7 worm cellular contexts compared by ENCODE assay signal in genomic region chrIV:4014341-4014826, ce11.
A peak's percentile ranks its signal among the peaks of the same experiment; 100 is the strongest.
TF ChIP-seq lines count a peak whose summit lies in the region.

No protein-coding gene starts in this region.

TF ChIP-seq in whole organism, L1 larva, 84 proteins besides CTCF, POLR2A, EP300 and RAD21:
- peak; percentile 1 for TF ChIP-seq rnt-1 (tag; optimal IDR thresholded peaks at IDR 0.05; lab: Kevin White, UChicago)
- TF ChIP-seq lin-13 (GFP tag; optimal IDR thresholded peaks at IDR 0.05; lab: Kevin White, UChicago) = peak; percentile 32
- TF ChIP-seq fkh-10 (GFP tag; optimal IDR thresholded peaks at IDR 0.05; lab: Kevin White, UChicago) = no peak
- peak; percentile 78 for TF ChIP-seq nhr-85 (tag; lab: Kevin White, UChicago)
- TF ChIP-seq zip-4 (GFP tag; optimal IDR thresholded peaks at IDR 0.05; lab: Kevin White, UChicago) = no peak
- TF ChIP-seq nhr-19 (GFP tag; conservative IDR thresholded peaks at IDR 0.05; lab: Robert Waterston, UW) = peak; percentile 29
- peak; percentile 73 for TF ChIP-seq aly-2 (tag; optimal IDR thresholded peaks at IDR 0.05; lab: Kevin White, UChicago)
- TF ChIP-seq snu-23 (GFP tag; optimal IDR thresholded peaks at IDR 0.05; lab: Kevin White, UChicago) = no peak
- peak; percentile 22 for TF ChIP-seq nhr-71 (tag; optimal IDR thresholded peaks at IDR 0.05; lab: Kevin White, UChicago)

TF ChIP-seq in whole organism, L2 larva, 48 proteins besides CTCF, POLR2A, EP300 and RAD21:
- TF ChIP-seq crh-2 (tag; optimal IDR thresholded peaks at IDR 0.05; lab: Kevin White, UChicago) (no peak), nhr-25 (tag; optimal IDR thresholded peaks at IDR 0.05; lab: Kevin White, UChicago) (peak; percentile 14), unc-55 (GFP tag; optimal IDR thresholded peaks at IDR 0.05; lab: Kevin White, UChicago) (peak; percentile 5)

TF ChIP-seq in whole organism, L3 larva, 47 proteins besides CTCF, POLR2A, EP300 and RAD21:
- TF ChIP-seq R02D3.7 (tag; optimal IDR thresholded peaks at IDR 0.05; lab: Kevin White, UChicago) (peak; percentile 7), daf-12 (tag; optimal IDR thresholded peaks at IDR 0.05; lab: Kevin White, UChicago) (no peak), mml-1 (tag; optimal IDR thresholded peaks at IDR 0.05; lab: Kevin White, UChicago) (no peak), nhr-77 (tag; optimal IDR thresholded peaks at IDR 0.05; lab: Kevin White, UChicago) (peak; percentile 46), elt-2 (tag; optimal IDR thresholded peaks at IDR 0.05; lab: Kevin White, UChicago) (peak; percentile 2)

TF ChIP-seq in whole organism, L4 larva, 104 proteins besides CTCF, POLR2A, EP300 and RAD21 (continues in another document):
- TF ChIP-seq nhr-42 (GFP tag; IDR thresholded peaks at IDR 0.05; lab: Robert Waterston, UW) = 0 out of 2 replicates have a peak, but pooled peaks have one; percentile 17
- peak; percentile 57; the same call in 1 of the 2 replicates for TF ChIP-seq Y48G9A.11 (GFP tag; IDR thresholded peaks at IDR 0.05; lab: Robert Waterston, UW)
- 0 out of 2 replicates have a peak, but pooled peaks have one; percentile 46 for TF ChIP-seq dmd-8 (GFP tag; IDR thresholded peaks at IDR 0.05; lab: Robert Waterston, UW)
- peak; percentile 70 for TF ChIP-seq set-16 (GFP tag; IDR thresholded peaks at IDR 0.05; lab: Robert Waterston, UW)
- peak; percentile 2 for TF ChIP-seq hlh-11 (tag; optimal IDR thresholded peaks at IDR 0.05; lab: Kevin White, UChicago)
- TF ChIP-seq ztf-11 (tag; optimal IDR thresholded peaks at IDR 0.05; lab: Kevin White, UChicago) = no peak
- TF ChIP-seq lim-7 (GFP tag; IDR thresholded peaks at IDR 0.05; lab: Robert Waterston, UW) = peak; percentile 51; the same call in 1 of the 2 replicates
- peak; percentile 59 for TF ChIP-seq lin-38 (GFP tag; IDR thresholded peaks at IDR 0.05; lab: Robert Waterston, UW)
- 0 out of 2 replicates have a peak, but pooled peaks have one; percentile 8 for TF ChIP-seq F26F4.8 (GFP tag; conservative IDR thresholded peaks at IDR 0.05; lab: Robert Waterston, UW)
- 0 out of 2 replicates have a peak, but pooled peaks have one; percentile 39 for TF ChIP-seq F44E2.7 (GFP tag; IDR thresholded peaks at IDR 0.05; lab: Robert Waterston, UW)
- TF ChIP-seq unc-62 (GFP tag; optimal IDR thresholded peaks at IDR 0.05 in 1 of 2; lab: Kevin White, UChicago) = peak in 1 of 2 experiments; percentile 56
- no peak for TF ChIP-seq unc-62 (tag; optimal IDR thresholded peaks at IDR 0.05; lab: Kevin White, UChicago)
- TF ChIP-seq aha-1 (tag; lab: Kevin White, UChicago) = peak; percentile 70
- TF ChIP-seq zfp-3 (GFP tag; conservative IDR thresholded peaks at IDR 0.05; lab: Robert Waterston, UW) = no peak
- peak; percentile 39; the same call in 1 of the 2 replicates for TF ChIP-seq vab-7 (GFP tag; IDR thresholded peaks at IDR 0.05; lab: Robert Waterston, UW)
- TF ChIP-seq sdz-12 (GFP tag; optimal IDR thresholded peaks at IDR 0.05; lab: Kevin White, UChicago) = no peak
- peak; percentile 46 for TF ChIP-seq nhr-77 (tag; optimal IDR thresholded peaks at IDR 0.05; lab: Kevin White, UChicago)

TF ChIP-seq in whole organism, early embryonic, 17 proteins besides CTCF, POLR2A, EP300 and RAD21:
- TF ChIP-seq ama-1 (optimal IDR thresholded peaks at IDR 0.05; lab: Kevin White, UChicago) (no peak), flt-1 (GFP tag; IDR thresholded peaks at IDR 0.05; lab: Robert Waterston, UW) (no peak), hnd-1 (tag; optimal IDR thresholded peaks at IDR 0.05; lab: Kevin White, UChicago) (no peak), scrt-1 (GFP tag; IDR thresholded peaks at IDR 0.05; lab: Robert Waterston, UW) (0 out of 2 replicates have a peak, but pooled peaks have one; percentile 39), ceh-13 (GFP tag; optimal IDR thresholded peaks at IDR 0.05; lab: Kevin White, UChicago) (no peak), aly-1 (tag; optimal IDR thresholded peaks at IDR 0.05; lab: Kevin White, UChicago) (no peak), tra-4 (tag; optimal IDR thresholded peaks at IDR 0.05; lab: Kevin White, UChicago) (no peak), hmbx-1 (tag; optimal IDR thresholded peaks at IDR 0.05; lab: Kevin White, UChicago) (no peak), ceh-36 (tag; optimal IDR thresholded peaks at IDR 0.05; lab: Kevin White, UChicago) (no peak)

TF ChIP-seq in whole organism, midembryonic, 9 proteins besides CTCF, POLR2A, EP300 and RAD21:
- TF ChIP-seq ztf-23 (GFP tag; IDR thresholded peaks at IDR 0.05; lab: Robert Waterston, UW) (0 out of 2 replicates have a peak, but pooled peaks have one; percentile 48), med-1 (GFP tag; optimal IDR thresholded peaks at IDR 0.05; lab: Kevin White, UChicago; ENCODE audit: insufficient read depth) (no peak), ztf-29 (GFP tag; IDR thresholded peaks at IDR 0.05; lab: Robert Waterston, UW) (no peak), ref-1 (GFP tag; conservative IDR thresholded peaks at IDR 0.05; lab: Robert Waterston, UW) (no peak), tab-1 (GFP tag; IDR thresholded peaks at IDR 0.05; lab: Robert Waterston, UW) (0 out of 2 replicates have a peak, but pooled peaks have one; percentile 54), cog-1 (tag; optimal IDR thresholded peaks at IDR 0.05; lab: Kevin White, UChicago) (no peak), T22C8.4 (GFP tag; IDR thresholded peaks at IDR 0.05; lab: Robert Waterston, UW) (0 out of 2 replicates have a peak, but pooled peaks have one; percentile 41), flt-1 (GFP tag; IDR thresholded peaks at IDR 0.05; lab: Robert Waterston, UW) (0 out of 2 replicates have a peak, but pooled peaks have one; percentile 26), klf-2 (GFP tag; conservative IDR thresholded peaks at IDR 0.05; lab: Robert Waterston, UW) (no peak)

TF ChIP-seq in whole organism, young adult, 124 proteins besides CTCF, POLR2A, EP300 and RAD21 (continues in another document):
- TF ChIP-seq ama-1 (optimal IDR thresholded peaks at IDR 0.05; lab: Kevin White, UChicago) (no peak), ama-1 (GFP tag; optimal IDR thresholded peaks at IDR 0.05; lab: Kevin White, UChicago) (peak in 1 of 2 experiments; percentile 63), nfya-2 (GFP tag; IDR thresholded peaks at IDR 0.05; lab: Robert Waterston, UW) (no peak), Y56A3A.18 (GFP tag; IDR thresholded peaks at IDR 0.05; lab: Robert Waterston, UW) (0 out of 2 replicates have a peak, but pooled peaks have one; percentile 73), nfyb-1 (GFP tag; IDR thresholded peaks at IDR 0.05; lab: Robert Waterston, UW) (0 out of 2 replicates have a peak, but pooled peaks have one; percentile 46), T07F8.4 (tag; optimal IDR thresholded peaks at IDR 0.05; lab: Kevin White, UChicago) (no peak), pha-4 (tag; optimal IDR thresholded peaks at IDR 0.05; lab: Kevin White, UChicago) (no peak), rec-8 (tag; optimal IDR thresholded peaks at IDR 0.05; lab: Kevin White, UChicago) (no peak), sptf-2 (GFP tag; optimal IDR thresholded peaks at IDR 0.05; lab: Kevin White, UChicago) (no peak), aptf-3 (GFP tag; IDR thresholded peaks at IDR 0.05; lab: Robert Waterston, UW) (no peak), hrde-1 (tag; optimal IDR thresholded peaks at IDR 0.05; lab: Kevin White, UChicago; ENCODE audit: borderline replicate concordance) (no peak), egrh-3 (GFP tag; IDR thresholded peaks at IDR 0.05; lab: Robert Waterston, UW) (peak; percentile 32; the same call in 1 of the 2 replicates), lin-40 (tag; optimal IDR thresholded peaks at IDR 0.05; lab: Kevin White, UChicago) (no peak), F57A8.1 (GFP tag; optimal IDR thresholded peaks at IDR 0.05; lab: Kevin White, UChicago) (no peak), Y95B8A.8 (GFP tag; IDR thresholded peaks at IDR 0.05; lab: Robert Waterston, UW) (0 out of 2 replicates have a peak, but pooled peaks have one; percentile 18), lin-26 (GFP tag; IDR thresholded peaks at IDR 0.05; lab: Robert Waterston, UW) (0 out of 2 replicates have a peak, but pooled peaks have one; percentile 18), ccch-3 (GFP tag; optimal IDR thresholded peaks at IDR 0.05; lab: Kevin White, UChicago) (no peak), ztf-26 (tag; optimal IDR thresholded peaks at IDR 0.05; lab: Kevin White, UChicago) (no peak), lir-1 (GFP tag; conservative IDR thresholded peaks at IDR 0.05; lab: Robert Waterston, UW) (no peak), let-607 (tag; optimal IDR thresholded peaks at IDR 0.05; lab: Kevin White, UChicago) (no peak), unc-130 (GFP tag; optimal IDR thresholded peaks at IDR 0.05; lab: Kevin White, UChicago) (no peak), tbp1 (GFP tag; optimal IDR thresholded peaks at IDR 0.05; lab: Kevin White, UChicago) (no peak), ceh-100 (GFP tag; IDR thresholded peaks at IDR 0.05; lab: Robert Waterston, UW) (peak; percentile 33), ztf-28 (GFP tag; IDR thresholded peaks at IDR 0.05; lab: Robert Waterston, UW) (peak; percentile 9; the same call in 1 of the 2 replicates), C17E4.6 (GFP tag; IDR thresholded peaks at IDR 0.05; lab: Robert Waterston, UW) (no peak), atf-7 (tag; optimal IDR thresholded peaks at IDR 0.05; lab: Kevin White, UChicago) (no peak), ceh-79 (tag; optimal IDR thresholded peaks at IDR 0.05; lab: Kevin White, UChicago) (no peak), xnd-1 (tag; optimal IDR thresholded peaks at IDR 0.05; lab: Kevin White, UChicago) (no peak), nfya-1 (tag; optimal IDR thresholded peaks at IDR 0.05; lab: Kevin White, UChicago; ENCODE audit: borderline replicate concordance, insufficient read depth) (no peak), snpc-3.4 (tag; optimal IDR thresholded peaks at IDR 0.05; lab: Kevin White, UChicago) (no peak), nhr-90 (tag; optimal IDR thresholded peaks at IDR 0.05; lab: Kevin White, UChicago) (no peak), rcor-1 (GFP tag; IDR thresholded peaks at IDR 0.05; lab: Robert Waterston, UW) (no peak), lin-35 (GFP tag; optimal IDR thresholded peaks at IDR 0.05; lab: Kevin White, UChicago) (no peak), Y53G8AR.9 (GFP tag; conservative IDR thresholded peaks at IDR 0.05; lab: Robert Waterston, UW) (peak; percentile 73), mcd-1 (GFP tag; IDR thresholded peaks at IDR 0.05; lab: Robert Waterston, UW) (peak; percentile 45), F22D6.2 (tag; optimal IDR thresholded peaks at IDR 0.05; lab: Kevin White, UChicago) (no peak), bed-2 (GFP tag; IDR thresholded peaks at IDR 0.05; lab: Robert Waterston, UW) (0 out of 2 replicates have a peak, but pooled peaks have one; percentile 10), B0019.2 (GFP tag; conservative IDR thresholded peaks at IDR 0.05; lab: Robert Waterston, UW) (no peak), ceh-91 (GFP tag; IDR thresholded peaks at IDR 0.05; lab: Robert Waterston, UW) (no peak), fkh-3 (tag; optimal IDR thresholded peaks at IDR 0.05; lab: Kevin White, UChicago) (no peak), C06A6.2 (GFP tag; conservative IDR thresholded peaks at IDR 0.05; lab: Robert Waterston, UW) (no peak)
